Fruit fly (Drosophila melanogaster) whole organism, prepupa: Measurements from ENCODE around the gene CG46394.

ENCODE experiments used
- CG10669 ChIP-seq: fragments of 200-800 bp; sonication (Bioruptor generic); optimal IDR thresholded peaks from 3 replicates; lab custom pipeline; 2018; ENCODE audit warnings: missing biosample characterization, mild to moderate bottlenecking, missing genetic modification characterization, moderate library complexity
- CG11902 ChIP-seq: fragments of 200-800 bp; sonication (Bioruptor generic); optimal IDR thresholded peaks from 3 replicates; lab custom pipeline; 2016; ENCODE audit warnings: missing biosample characterization, missing genetic modification characterization
- CG6792 ChIP-seq: fragments of 200-800 bp; sonication (Bioruptor generic); optimal IDR thresholded peaks from 3 replicates; lab custom pipeline; 2016; ENCODE audit warnings: missing biosample characterization, missing genetic modification characterization
- CG6854 ChIP-seq: fragments of 200-800 bp; sonication (Bioruptor generic); optimal IDR thresholded peaks from 2 replicates; lab custom pipeline; 2017; ENCODE audit warnings: missing biosample characterization, mild to moderate bottlenecking, missing genetic modification characterization
- Ets21C ChIP-seq: fragments of 200-800 bp; sonication (Bioruptor generic); optimal IDR thresholded peaks from 3 replicates; lab custom pipeline; 2016; ENCODE audit warnings: missing biosample characterization, missing genetic modification characterization
- Gug ChIP-seq: fragments of 200-800 bp; sonication (Bioruptor generic); IDR thresholded peaks from 2 replicates; pipeline ENCODE4 v1.3.6; 2022; ENCODE audit warnings: missing biosample characterization, missing genetic modification characterization
- Hr39 ChIP-seq: fragments of 200-800 bp; sonication (Bioruptor generic); optimal IDR thresholded peaks from 2 replicates; lab custom pipeline; 2016; ENCODE audit warnings: missing biosample characterization, missing genetic modification characterization
- achi ChIP-seq: fragments of 200-800 bp; sonication (Bioruptor generic); optimal IDR thresholded peaks from 3 replicates; lab custom pipeline; 2016; ENCODE audit warnings: missing biosample characterization, missing genetic modification characterization
- dac ChIP-seq: fragments of 200-800 bp; sonication (Bioruptor generic); optimal IDR thresholded peaks from 2 replicates; lab custom pipeline; 2017; ENCODE audit warnings: missing biosample characterization, mild to moderate bottlenecking, missing genetic modification characterization
- esn ChIP-seq: fragments of 200-800 bp; sonication (Bioruptor generic); optimal IDR thresholded peaks from 2 replicates; lab custom pipeline; 2016; ENCODE audit warnings: missing biosample characterization, mild to moderate bottlenecking, missing genetic modification characterization, moderate library complexity

dm6 chr3L:11602040-11602439 is 1.9 kb downstream of the CG46394 start:
- TF ChIP-seq dac (GFP tag; lab: Kevin White, UChicago) (no peak), CG6792 (GFP tag; lab: Kevin White, UChicago) (no peak), CG10669 (GFP tag; lab: Kevin White, UChicago) (no peak), achi (GFP tag; lab: Kevin White, UChicago) (no peak), esn (GFP tag; lab: Kevin White, UChicago) (no peak), Ets21C (no peak), CG11902 (GFP tag; lab: Kevin White, UChicago) (no peak), Gug (no peak), Hr39 (GFP tag; lab: Kevin White, UChicago) (no peak), CG6854 (no peak)
